Fruit fly (Drosophila melanogaster) whole organism, embryonic: Measurements from ENCODE around the gene BNIP3.
A peak's percentile ranks its signal among the peaks of the same experiment; 100 is the strongest.

Experiments
- B-H2 ChIP-seq: fragments of 200-800 bp; sonication (Bioruptor generic); optimal IDR thresholded peaks from 2 replicates; lab custom pipeline; 2018; ENCODE audit warnings: missing biosample characterization, mild to moderate bottlenecking, missing genetic modification characterization
- Blimp-1 ChIP-seq: fragments of 200-800 bp; sonication (Bioruptor generic); optimal IDR thresholded peaks from 3 replicates; lab custom pipeline; 2018; ENCODE audit warnings: missing biosample characterization, missing genetic modification characterization, mild to moderate bottlenecking, moderate library complexity, missing genetic modification reagents
- CG11504 ChIP-seq: fragments of 200-800 bp; sonication (Bioruptor generic); optimal IDR thresholded peaks from 3 replicates; lab custom pipeline; 2019; ENCODE audit warnings: missing biosample characterization, mild to moderate bottlenecking, missing genetic modification characterization, moderate library complexity
- CG11695 ChIP-seq: fragments of 200-800 bp; sonication (Bioruptor generic); IDR thresholded peaks from 3 replicates; pipeline ENCODE4 v1.3.6; 2022; ENCODE audit warnings: missing biosample characterization, missing genetic modification characterization
- CG12219 ChIP-seq: fragments of 200-800 bp; sonication (Bioruptor generic); optimal IDR thresholded peaks from 3 replicates; lab custom pipeline; 2018; ENCODE audit warnings: missing biosample characterization, mild to moderate bottlenecking, missing genetic modification characterization
- CG15601 ChIP-seq: fragments of 200-800 bp; sonication (Bioruptor generic); optimal IDR thresholded peaks from 3 replicates; lab custom pipeline; 2019; ENCODE audit warnings: missing biosample characterization, mild to moderate bottlenecking, missing genetic modification characterization, moderate library complexity
- CG1647 ChIP-seq: fragments of 200-800 bp; sonication (Bioruptor generic); optimal IDR thresholded peaks from 3 replicates; lab custom pipeline; 2016; ENCODE audit warnings: missing biosample characterization, missing genetic modification characterization
- CG16813 ChIP-seq: fragments of 200-800 bp; sonication (Bioruptor generic); IDR thresholded peaks from 3 replicates; pipeline ENCODE4 v1.3.6; 2022; ENCODE audit warnings: missing biosample characterization, missing genetic modification characterization; ENCODE audit not compliant: partially characterized antibody
- CG17359 ChIP-seq: fragments of 200-800 bp; sonication (Bioruptor generic); optimal IDR thresholded peaks from 3 replicates; lab custom pipeline; 2018; ENCODE audit warnings: missing biosample characterization, mild to moderate bottlenecking, missing genetic modification characterization, moderate library complexity
- CG18262 ChIP-seq: fragments of 200-800 bp; optimal IDR thresholded peaks from 3 replicates; lab custom pipeline; 2019; ENCODE audit warnings: missing biosample characterization, mild to moderate bottlenecking, missing genetic modification characterization, moderate library complexity
- CG1832 ChIP-seq: fragments of 200-800 bp; sonication (Bioruptor generic); optimal IDR thresholded peaks from 2 replicates; lab custom pipeline; 2017; ENCODE audit warnings: missing biosample characterization, mild to moderate bottlenecking, missing genetic modification characterization, inconsistent platforms
- CG34224 ChIP-seq: fragments of 200-800 bp; sonication (Bioruptor generic); IDR thresholded peaks from 3 replicates; pipeline ENCODE4 v1.3.6; 2022; ENCODE audit warnings: missing biosample characterization, missing genetic modification characterization; ENCODE audit not compliant: partially characterized antibody
- CG34422 ChIP-seq: fragments of 200-800 bp; sonication (Bioruptor generic); IDR thresholded peaks from 3 replicates; pipeline ENCODE4 v1.3.6; 2022; ENCODE audit warnings: missing biosample characterization, missing genetic modification characterization
- CG4404 ChIP-seq: fragments of 200-800 bp; sonication (Bioruptor generic); IDR thresholded peaks from 2 replicates; pipeline ENCODE4 v1.3.6; 2022; ENCODE audit warnings: missing biosample characterization, missing genetic modification characterization
- CG4424 ChIP-seq: fragments of 200-800 bp; sonication (Bioruptor generic); optimal IDR thresholded peaks from 3 replicates; lab custom pipeline; 2016; ENCODE audit warnings: missing biosample characterization, missing genetic modification characterization
- CG5180 ChIP-seq: fragments of 200-800 bp; sonication (Bioruptor generic); optimal IDR thresholded peaks from 3 replicates; lab custom pipeline; 2017; ENCODE audit warnings: missing biosample characterization, missing genetic modification characterization, mild to moderate bottlenecking, moderate library complexity, missing genetic modification reagents
- CG8478 ChIP-seq: fragments of >200 bp; optimal IDR thresholded peaks from 2 replicates; lab custom pipeline; 2018
- CG9437 ChIP-seq: fragments of 200-800 bp; sonication (Bioruptor generic); optimal IDR thresholded peaks from 2 replicates; lab custom pipeline; 2018; ENCODE audit warnings: missing biosample characterization, mild to moderate bottlenecking, missing genetic modification characterization
- CoRest ChIP-seq: fragments of 200-800 bp; sonication (Bioruptor generic); optimal IDR thresholded peaks from 3 replicates; lab custom pipeline; 2018; ENCODE audit warnings: missing biosample characterization, mild to moderate bottlenecking, missing genetic modification characterization, moderate library complexity
- D ChIP-seq, 2 experiments: fragments of 200-800 bp in 1 of 2; fragments of >200 bp in 1 of 2; sonication (Bioruptor generic) in 1 of 2; optimal IDR thresholded peaks; 2 replicates in 1 of 2; 3 replicates in 1 of 2; lab custom pipeline; 2017; ENCODE audit warnings: mild to moderate bottlenecking in 1 of 2, missing biosample characterization in 1 of 2, missing genetic modification characterization in 1 of 2, missing genetic modification reagents in 1 of 2
- Deaf1 ChIP-seq: fragments of 200-800 bp; optimal IDR thresholded peaks from 3 replicates; lab custom pipeline; 2019; ENCODE audit warnings: missing biosample characterization, mild to moderate bottlenecking, missing genetic modification characterization, moderate library complexity
- Dref ChIP-seq: fragments of 200-800 bp; sonication (Bioruptor generic); IDR thresholded peaks from 2 replicates; pipeline ENCODE4 v1.3.6; 2022; ENCODE audit warnings: missing biosample characterization, missing genetic modification characterization
- Ets97D ChIP-seq: fragments of 200-800 bp; sonication (Bioruptor generic); optimal IDR thresholded peaks from 3 replicates; lab custom pipeline; 2016; ENCODE audit warnings: missing biosample characterization, missing genetic modification characterization
- Hey ChIP-seq: fragments of 200-800 bp; sonication (Bioruptor generic); optimal IDR thresholded peaks from 3 replicates; lab custom pipeline; 2018; ENCODE audit warnings: missing biosample characterization, mild to moderate bottlenecking, missing genetic modification characterization
- Mrtf ChIP-seq: fragments of 200-800 bp; sonication (Bioruptor generic); IDR thresholded peaks from 3 replicates; pipeline ENCODE4 v1.3.6; 2022; ENCODE audit warnings: missing biosample characterization, missing genetic modification characterization
- NC2α ChIP-seq: fragments of 200-800 bp; sonication (Bioruptor generic); optimal IDR thresholded peaks from 2 replicates; lab custom pipeline; 2016; ENCODE audit warnings: missing biosample characterization, missing genetic modification characterization
- Oaz ChIP-seq: fragments of 200-800 bp; sonication (Bioruptor generic); IDR thresholded peaks from 2 replicates; pipeline ENCODE4 v1.3.6; 2022; ENCODE audit warnings: missing biosample characterization, missing genetic modification characterization
- Stat92E ChIP-seq, 3 experiments: fragments of >200 bp in 2 of 3; fragments of 200-800 bp in 1 of 3; sonication (Bioruptor generic) in 1 of 3; optimal IDR thresholded peaks; 2 replicates each; lab custom pipeline; 2017 to 2019; ENCODE audit warnings: missing biosample characterization in 3 of 3, missing genetic modification characterization in 3 of 3, mild to moderate bottlenecking in 1 of 3, moderate library complexity in 1 of 3
- bab2 ChIP-seq: fragments of 200-800 bp; sonication (Bioruptor generic); optimal IDR thresholded peaks from 2 replicates; lab custom pipeline; 2016; ENCODE audit warnings: missing biosample characterization, missing genetic modification characterization
- cwo ChIP-seq: fragments of 200-800 bp; sonication (Bioruptor generic); optimal IDR thresholded peaks from 3 replicates; lab custom pipeline; 2017; ENCODE audit warnings: missing biosample characterization, missing genetic modification characterization, mild to moderate bottlenecking, moderate library complexity, missing genetic modification reagents
- disco-r ChIP-seq: fragments of 200-800 bp; sonication (Bioruptor generic); optimal IDR thresholded peaks from 2 replicates; lab custom pipeline; 2016; ENCODE audit warnings: missing biosample characterization, missing genetic modification characterization
- dmrt99B ChIP-seq: fragments of 200-800 bp; sonication (Bioruptor generic); optimal IDR thresholded peaks from 2 replicates; lab custom pipeline; 2018; ENCODE audit warnings: missing biosample characterization, mild to moderate bottlenecking, missing genetic modification characterization, moderate library complexity
- grau ChIP-seq: fragments of 200-800 bp; optimal IDR thresholded peaks from 3 replicates; lab custom pipeline; 2019; ENCODE audit warnings: missing biosample characterization, mild to moderate bottlenecking, missing genetic modification characterization, moderate library complexity
- lmd ChIP-seq: fragments of 200-800 bp; sonication (Bioruptor generic); IDR thresholded peaks from 2 replicates; pipeline ENCODE4 v1.3.6; 2022; ENCODE audit warnings: missing biosample characterization, missing genetic modification characterization
- nau ChIP-seq: fragments of 200-800 bp; sonication (Bioruptor generic); optimal IDR thresholded peaks from 3 replicates; lab custom pipeline; 2017; ENCODE audit warnings: missing biosample characterization, mild to moderate bottlenecking, missing genetic modification characterization, missing genetic modification reagents
- sd ChIP-seq: fragments of 200-800 bp; sonication (Bioruptor generic); optimal IDR thresholded peaks from 3 replicates; lab custom pipeline; 2018; ENCODE audit warnings: missing biosample characterization, mild to moderate bottlenecking, missing genetic modification characterization, moderate library complexity
- sim ChIP-seq: fragments of 200-800 bp; sonication (Bioruptor generic); IDR thresholded peaks from 2 replicates; pipeline ENCODE4 v1.3.6; 2022; ENCODE audit warnings: missing biosample characterization, missing genetic modification characterization
- sisA ChIP-seq: fragments of 200-800 bp; sonication (Bioruptor generic); IDR thresholded peaks from 2 replicates; pipeline ENCODE4 v1.3.6; 2022; ENCODE audit warnings: missing biosample characterization, missing genetic modification characterization
- sqz ChIP-seq: fragments of 200-800 bp; sonication (Bioruptor generic); optimal IDR thresholded peaks from 3 replicates; lab custom pipeline; 2018; ENCODE audit warnings: missing biosample characterization, mild to moderate bottlenecking, missing genetic modification characterization
- sug ChIP-seq: fragments of 200-800 bp; optimal IDR thresholded peaks from 2 replicates; lab custom pipeline; 2019; ENCODE audit warnings: missing biosample characterization, mild to moderate bottlenecking, missing genetic modification characterization, moderate library complexity
- tap ChIP-seq: fragments of 200-800 bp; optimal IDR thresholded peaks from 3 replicates; lab custom pipeline; 2019; ENCODE audit warnings: missing biosample characterization, mild to moderate bottlenecking, missing genetic modification characterization, moderate library complexity
- tll ChIP-seq, 2 experiments: fragments of 200-800 bp in 1 of 2; fragments of >200 bp in 1 of 2; sonication (Bioruptor generic) in 1 of 2; optimal IDR thresholded peaks; 2 replicates each; lab custom pipeline; 2017 to 2019; ENCODE audit warnings: missing biosample characterization in 2 of 2, missing genetic modification characterization in 2 of 2, mild to moderate bottlenecking in 1 of 2, moderate library complexity in 1 of 2
- trem ChIP-seq: fragments of 200-800 bp; optimal IDR thresholded peaks from 3 replicates; lab custom pipeline; 2019; ENCODE audit warnings: missing biosample characterization, mild to moderate bottlenecking, missing genetic modification characterization, moderate library complexity
- zen ChIP-seq: fragments of 200-800 bp; sonication (Bioruptor generic); optimal IDR thresholded peaks from 3 replicates; lab custom pipeline; 2018; ENCODE audit warnings: missing biosample characterization, mild to moderate bottlenecking, missing genetic modification characterization, moderate library complexity
- zen2 ChIP-seq: fragments of 200-800 bp; sonication (Bioruptor generic); IDR thresholded peaks from 3 replicates; pipeline ENCODE4 v1.3.6; 2022; ENCODE audit warnings: missing biosample characterization, missing genetic modification characterization; ENCODE audit not compliant: partially characterized antibody
- zfh1 ChIP-seq: fragments of 200-800 bp; sonication (Bioruptor generic); IDR thresholded peaks from 3 replicates; pipeline ENCODE4 v1.3.6; 2022; ENCODE audit warnings: missing biosample characterization, missing genetic modification characterization
- zfh2 ChIP-seq: fragments of 200-800 bp; sonication (Bioruptor generic); optimal IDR thresholded peaks from 2 replicates; lab custom pipeline; 2016; ENCODE audit warnings: missing biosample characterization, missing genetic modification characterization

Gene BNIP3

DNA sequence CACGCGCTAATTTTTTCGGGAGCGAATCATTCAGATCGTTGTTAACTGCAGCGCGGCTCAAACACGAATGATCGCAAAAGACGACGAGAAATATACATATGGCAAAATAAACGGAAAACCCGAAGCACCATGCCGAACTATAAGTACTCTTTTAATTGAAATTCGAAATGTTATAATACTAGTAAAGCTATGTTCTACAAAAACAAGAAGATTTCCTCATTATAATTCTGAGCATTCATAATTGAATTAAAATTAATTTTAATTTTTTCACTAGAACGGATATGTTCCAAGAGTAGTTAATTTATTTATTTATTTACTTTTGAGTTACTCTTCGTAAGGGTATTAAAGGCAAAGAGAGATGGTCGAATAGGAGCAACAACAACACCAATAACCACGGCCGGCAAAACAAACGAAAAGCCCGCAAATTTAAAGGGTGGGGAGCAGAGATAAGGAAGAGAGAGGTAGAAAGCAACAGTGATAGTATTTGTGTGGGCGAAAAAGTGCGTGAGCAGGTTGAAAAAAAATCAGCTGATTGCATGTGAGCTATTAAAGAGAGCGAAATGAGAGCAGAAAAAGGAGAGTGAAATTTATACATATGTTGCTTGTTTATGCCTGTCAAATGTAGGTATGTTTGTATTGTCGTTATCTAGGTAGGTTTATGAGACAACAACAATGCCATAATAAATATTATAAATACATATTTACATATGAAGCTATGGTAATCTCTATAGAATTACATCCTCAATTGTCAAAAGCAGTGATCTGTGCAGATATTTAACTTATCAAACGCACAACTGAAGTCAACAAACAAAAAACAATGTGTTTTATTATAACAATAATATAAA lies 25.6 kb downstream of the BNIP3 start (continued):
- TF ChIP-seq sqz = no peak
- TF ChIP-seq Stat92E (GFP tag; optimal IDR thresholded peaks at IDR 0.05; lab: Kevin White, UChicago) = no peak
- peak; percentile 77 for TF ChIP-seq CG18262 (tag; lab: Kevin White, UChicago)
- TF ChIP-seq CG9437 (GFP tag; lab: Kevin White, UChicago) = peak; percentile 51
- TF ChIP-seq CG11504 (tag; lab: Kevin White, UChicago) = peak; percentile 90
- TF ChIP-seq CG15601 (tag; lab: Kevin White, UChicago) = peak; percentile 42
- TF ChIP-seq zfh1 = peak; percentile 68; the same call in 2 of the 3 replicates
- peak; percentile 73 for TF ChIP-seq CoRest (tag; lab: Kevin White, UChicago)
- TF ChIP-seq CG16813 (GFP tag; lab: Robert Waterston, UW) = no peak
- no peak for TF ChIP-seq tll (GFP tag; optimal IDR thresholded peaks at IDR 0.05; lab: Kevin White, UChicago)
- TF ChIP-seq CG34224 (GFP tag; lab: Robert Waterston, UW) = no peak
- TF ChIP-seq CG4424 (GFP tag; lab: Kevin White, UChicago) = peak; percentile 39
- peak; percentile 9 for TF ChIP-seq Ets97D
- TF ChIP-seq zen2 = no peak
- TF ChIP-seq CG5180 = peak; percentile 18
- TF ChIP-seq CG8478 (lab: Kevin White, UChicago) = no peak
- no peak for TF ChIP-seq disco-r (GFP tag; lab: Kevin White, UChicago)
- peak; percentile 76 for TF ChIP-seq CG17359 (tag; lab: Kevin White, UChicago)
- TF ChIP-seq Blimp-1 = peak; percentile 42
- TF ChIP-seq Oaz (GFP tag; lab: Robert Waterston, UW) = peak; percentile 47
- peak; percentile 23 for TF ChIP-seq CG12219 (GFP tag; lab: Kevin White, UChicago)
- no peak for TF ChIP-seq Hey (tag; lab: Kevin White, UChicago)
- peak; percentile 83 for TF ChIP-seq grau
- peak; percentile 64; the same call in 1 of the 3 replicates for TF ChIP-seq Mrtf
- TF ChIP-seq Dref = no peak
- peak; percentile 85; the same call in 2 of the 3 replicates for TF ChIP-seq CG34422 (GFP tag; lab: Robert Waterston, UW)
- TF ChIP-seq CG1647 (GFP tag; lab: Kevin White, UChicago) = peak; percentile 28
- peak; percentile 72 for TF ChIP-seq cwo
- no peak for TF ChIP-seq CG1832 (GFP tag; lab: Kevin White, UChicago)
- peak; percentile 49 for TF ChIP-seq sug
- 0 out of 2 replicates have a peak, but pooled peaks have one; percentile 44 for TF ChIP-seq sim
- TF ChIP-seq tap (tag; lab: Kevin White, UChicago) = peak; percentile 72
- TF ChIP-seq Deaf1 = peak; percentile 74
- peak; percentile 53 for TF ChIP-seq nau
- TF ChIP-seq B-H2 = no peak
- TF ChIP-seq sd = peak; percentile 19
- peak; percentile 18 for TF ChIP-seq zen (tag; lab: Kevin White, UChicago)
- TF ChIP-seq NC2α (GFP tag; lab: Kevin White, UChicago) = no peak
- TF ChIP-seq lmd (GFP tag; lab: Robert Waterston, UW) = peak; percentile 79
- TF ChIP-seq sisA (GFP tag; lab: Robert Waterston, UW) = peak; percentile 37; the same call in 1 of the 2 replicates
- TF ChIP-seq dmrt99B (tag; lab: Kevin White, UChicago) = peak; percentile 85
- peak; percentile 9 for TF ChIP-seq trem
- no peak for TF ChIP-seq D (optimal IDR thresholded peaks at IDR 0.05; lab: Kevin White, UChicago)
- TF ChIP-seq D (GFP tag; optimal IDR thresholded peaks at IDR 0.05; lab: Kevin White, UChicago) = no peak
- TF ChIP-seq CG4404 (GFP tag; lab: Robert Waterston, UW) = peak; percentile 50
- TF ChIP-seq zfh2 = peak; percentile 39
- TF ChIP-seq bab2 (GFP tag; lab: Kevin White, UChicago) = peak; percentile 55
- peak; percentile 89 for TF ChIP-seq CG11695 (GFP tag; lab: Robert Waterston, UW)
